Worm (Caenorhabditis elegans): ENCODE measurements around the gene sta-2.

DNA sequence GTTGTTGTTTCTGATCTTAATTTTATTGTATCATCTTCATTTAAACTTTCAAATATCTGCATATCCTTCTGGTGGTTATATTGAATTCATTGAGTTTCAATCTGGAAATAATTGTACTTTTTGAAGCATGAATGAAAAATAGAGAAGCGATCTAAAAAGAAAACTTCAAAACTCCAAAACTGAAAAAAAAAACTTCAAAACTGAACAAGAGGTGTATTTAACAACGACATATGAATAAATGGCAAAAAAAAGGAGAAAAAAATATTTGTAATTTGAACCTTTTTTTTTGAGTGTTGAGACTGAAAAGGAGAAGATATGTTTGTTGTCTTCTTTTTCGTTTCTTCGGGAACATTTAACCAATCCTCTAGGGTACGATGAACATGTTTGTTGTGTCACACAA is 16.9 kb downstream of the sta-2 start, which contains the start of gene F58E6.11:
- TF ChIP-seq klf-2 (GFP tag; conservative IDR thresholded peaks at IDR 0.05), result no peak
- no peak for TF ChIP-seq ztf-23 (GFP tag; IDR thresholded peaks at IDR 0.05)
- no peak for TF ChIP-seq flt-1 (GFP tag; IDR thresholded peaks at IDR 0.05)
- TF ChIP-seq med-1 (GFP tag; optimal IDR thresholded peaks at IDR 0.05; ENCODE audit: insufficient read depth), result no peak
- TF ChIP-seq tab-1 (GFP tag; IDR thresholded peaks at IDR 0.05), result no peak
- TF ChIP-seq ztf-29 (GFP tag; IDR thresholded peaks at IDR 0.05), result no peak
- TF ChIP-seq T22C8.4 (GFP tag; IDR thresholded peaks at IDR 0.05), result no peak
- TF ChIP-seq ref-1 (GFP tag; conservative IDR thresholded peaks at IDR 0.05), result no peak

All from whole organism, midembryonic.